Worm (Caenorhabditis elegans): ENCODE results near the gene Y54G2A.52.

ce11 chrIV:2843882-2844281, 45.4 kb upstream of the Y54G2A.52 start, which contains the start of gene Y54G2A.15:
- TF ChIP-seq nhr-237 (tag; optimal IDR thresholded peaks at IDR 0.05) (no peak), lsy-2 (tag; optimal IDR thresholded peaks at IDR 0.05) (no peak), bed-3 (GFP tag; optimal IDR thresholded peaks at IDR 0.05) (no peak), nhr-12 (tag; optimal IDR thresholded peaks at IDR 0.05) (no peak), ces-1 (GFP tag; optimal IDR thresholded peaks at IDR 0.05) (no peak), unc-120 (tag; optimal IDR thresholded peaks at IDR 0.05; ENCODE audit: poor library complexity, severe bottlenecking) (no peak), pha-4 (tag; optimal IDR thresholded peaks at IDR 0.05) (no peak), ceh-39 (tag; optimal IDR thresholded peaks at IDR 0.05) (no peak), ceh-83 (GFP tag; optimal IDR thresholded peaks at IDR 0.05) (no peak), cnd-1 (tag; optimal IDR thresholded peaks at IDR 0.05) (no peak)

All from whole organism, mixed stage, embryonic.